Fruit fly (Drosophila melanogaster): Measurements from ENCODE around the gene RpL27A.

dm6 chr2L:4418819-4419218 lies 39.3 kb downstream of the RpL27A start:
- TF ChIP-seq CG8478 (optimal IDR thresholded peaks at IDR 0.05), result no peak
- no peak for TF ChIP-seq CTCF (optimal IDR thresholded peaks at IDR 0.05)
